Fruit fly (Drosophila melanogaster) whole organism, embryonic: ENCODE results near the gene aop.

Source experiments
- CG10366 ChIP-seq: fragments of 200-800 bp; sonication (Bioruptor generic); IDR thresholded peaks from 2 replicates; pipeline ENCODE4 v1.3.6; 2022; ENCODE audit warnings: missing biosample characterization, missing genetic modification characterization
- CG18476 ChIP-seq: fragments of 200-800 bp; sonication (Bioruptor generic); optimal IDR thresholded peaks from 2 replicates; lab custom pipeline; 2016; ENCODE audit warnings: missing biosample characterization, mild to moderate bottlenecking, missing genetic modification characterization
- amos ChIP-seq: fragments of 200-800 bp; sonication (Bioruptor generic); IDR thresholded peaks from 2 replicates; pipeline ENCODE4 v1.3.6; 2022; ENCODE audit warnings: missing biosample characterization, missing genetic modification characterization; ENCODE audit not compliant: partially characterized antibody
- caup ChIP-seq: fragments of 200-800 bp; sonication (Bioruptor generic); optimal IDR thresholded peaks from 3 replicates; lab custom pipeline; 2017; ENCODE audit warnings: missing biosample characterization, mild to moderate bottlenecking, missing genetic modification characterization, moderate library complexity; ENCODE audit not compliant: severe bottlenecking
- pan ChIP-seq, 4 experiments: fragments of >200 bp in 3 of 4; fragments of 200-800 bp in 1 of 4; sonication (Bioruptor generic) in 1 of 4; optimal IDR thresholded peaks in 3 of 4; IDR thresholded peaks in 1 of 4; 2 replicates each; pipeline versions ENCODE4 v1.3.6 to Lab custom; 2017 to 2022; ENCODE audit warnings: missing biosample characterization in 2 of 4, missing genetic modification characterization in 2 of 4, mixed read lengths in 1 of 4
- sqz ChIP-seq: fragments of 200-800 bp; sonication (Bioruptor generic); optimal IDR thresholded peaks from 3 replicates; lab custom pipeline; 2018; ENCODE audit warnings: missing biosample characterization, mild to moderate bottlenecking, missing genetic modification characterization

- TF ChIP-seq amos (GFP tag; lab: Robert Waterston, UW) (no peak), pan (optimal IDR thresholded peaks at IDR 0.05; lab: Kevin White, UChicago) (no peak), pan (GFP tag; optimal IDR thresholded peaks at IDR 0.05 in 1 of 2, IDR thresholded peaks at IDR 0.05 in 1 of 2) (no peak), sqz (GFP tag; lab: Kevin White, UChicago) (no peak), CG18476 (GFP tag; lab: Kevin White, UChicago) (no peak), caup (GFP tag; lab: Kevin White, UChicago) (no peak), CG10366 (GFP tag; lab: Robert Waterston, UW) (no peak)
Measured at dm6 chr2L:2192123-2192601, 13.6 kb upstream of the aop start, which contains the start of gene CG10874.
